Fruit fly (Drosophila melanogaster): ENCODE measurements around the gene CG18789.

DNA sequence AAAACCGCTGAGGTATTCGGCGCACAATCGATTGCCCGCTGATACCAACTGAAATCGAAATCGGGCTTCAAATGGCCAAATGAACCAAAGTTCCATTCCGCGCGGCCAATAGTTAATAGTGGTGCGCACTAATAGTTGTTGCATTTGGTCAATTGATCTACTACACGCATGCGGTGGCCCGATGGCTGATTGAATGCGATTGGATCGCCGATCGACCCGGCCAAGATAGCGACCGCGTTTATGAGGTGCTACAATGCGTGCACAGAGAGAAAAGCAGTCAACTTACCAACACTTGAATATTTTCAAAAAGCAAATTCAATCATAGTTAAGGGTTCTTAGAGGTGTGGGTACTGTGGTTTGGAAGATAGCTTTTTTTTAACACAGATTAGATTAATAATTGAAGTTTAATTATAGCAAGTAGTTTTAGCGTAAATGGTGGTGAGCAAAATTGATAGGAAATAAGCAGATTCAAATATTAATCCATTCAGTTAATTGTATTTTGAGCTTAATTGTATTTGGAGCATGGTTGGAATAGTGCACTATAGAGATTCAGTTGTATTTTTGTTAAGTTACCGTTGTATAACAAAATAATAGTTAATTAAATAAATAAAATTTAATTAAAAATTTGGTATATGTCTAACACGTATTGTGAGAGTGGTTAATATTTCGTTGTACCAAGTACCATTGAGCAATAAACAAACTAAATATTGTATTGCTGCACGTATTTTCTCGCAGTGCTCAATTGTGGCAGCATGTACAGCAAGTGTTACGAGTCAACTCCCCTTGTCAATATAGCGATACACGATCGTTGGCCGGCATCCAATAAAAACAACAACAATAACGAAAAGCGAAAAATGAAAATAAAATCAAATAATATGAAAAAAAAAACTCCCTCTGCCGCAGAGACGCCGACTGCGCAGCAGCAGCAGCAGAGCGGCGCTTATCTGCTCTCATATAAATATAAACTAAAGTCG is 31.5 kb upstream of the CG18789 start:
- TF ChIP-seq CG7045 (GFP tag; optimal IDR thresholded peaks at IDR 0.05) (no peak), kay (GFP tag; ENCODE audit: borderline replicate concordance) (no peak), Clk (GFP tag; optimal IDR thresholded peaks at IDR 0.05) (no peak), Mnt (GFP tag; optimal IDR thresholded peaks at IDR 0.05) (no peak), toe (GFP tag; optimal IDR thresholded peaks at IDR 0.05) (no peak), Crg-1 (GFP tag; optimal IDR thresholded peaks at IDR 0.05) (no peak)
